Worm (Caenorhabditis elegans) whole organism, young adult: Measurements from ENCODE around the gene vit-2.

ENCODE experiments used
- C06A6.2 ChIP-seq: fragments of 200-800 bp; sonication (Bioruptor generic); conservative IDR thresholded peaks from 2 replicates; pipeline ENCODE4 v1.3.6; 2022; ENCODE audit warnings: missing genetic modification characterization, missing compliant biosample characterization
- ceh-40 ChIP-seq: fragments of 200-800 bp; sonication (Bioruptor generic); IDR thresholded peaks from 2 replicates; pipeline ENCODE4 v1.3.6; 2022; ENCODE audit warnings: missing genetic modification characterization, missing compliant biosample characterization
- dpff-1 ChIP-seq: sonication (generic microtip); optimal IDR thresholded peaks from 2 replicates; lab custom pipeline; 2017; ENCODE audit warnings: mild to moderate bottlenecking, missing genetic modification characterization, missing compliant biosample characterization
- mes-4 ChIP-seq: sonication (generic microtip); optimal IDR thresholded peaks from 2 replicates; lab custom pipeline; 2016; ENCODE audit warnings: missing genotype, missing genetic modification characterization, missing compliant biosample characterization
- pha-4 ChIP-seq: fragments of 150-350 bp; sonication (generic microtip); optimal IDR thresholded peaks from 2 replicates; lab custom pipeline; 2014; ENCODE audit warnings: missing biosample characterization, missing genetic modification reagents, missing genetic modification characterization
- snpc-4 ChIP-seq, 5 experiments: fragments of 150-350 bp in 1 of 5; sonication (generic microtip) in 4 of 5; optimal IDR thresholded peaks; 2 replicates each; lab custom pipeline; 2014 to 2018; ENCODE audit warnings: missing genetic modification characterization in 5 of 5, missing biosample characterization in 3 of 5, antibody characterized with exemption in 2 of 5, mild to moderate bottlenecking in 2 of 5, missing compliant biosample characterization in 2 of 5, missing genotype in 2 of 5, moderate library complexity in 2 of 5, missing genetic modification reagents in 1 of 5

ce11 chrX:5116180-5116579 is 15.3 kb downstream of the vit-2 start:
- TF ChIP-seq ceh-40 (GFP tag; lab: Robert Waterston, UW), result no peak
- no peak for TF ChIP-seq pha-4 (tag; lab: Kevin White, UChicago)
- TF ChIP-seq C06A6.2 (GFP tag; lab: Robert Waterston, UW), result no peak
- TF ChIP-seq mes-4 (tag; lab: Kevin White, UChicago), result no peak
- no peak for TF ChIP-seq dpff-1 (tag; lab: Kevin White, UChicago)
- TF ChIP-seq snpc-4 (GFP tag; optimal IDR thresholded peaks at IDR 0.05; lab: Kevin White, UChicago), result no peak
- no peak for TF ChIP-seq snpc-4 (tag; optimal IDR thresholded peaks at IDR 0.05; lab: Kevin White, UChicago)
